Worm (Caenorhabditis elegans): Measurements from ENCODE around the gene srp-1.

srp-1 gene

DNA sequence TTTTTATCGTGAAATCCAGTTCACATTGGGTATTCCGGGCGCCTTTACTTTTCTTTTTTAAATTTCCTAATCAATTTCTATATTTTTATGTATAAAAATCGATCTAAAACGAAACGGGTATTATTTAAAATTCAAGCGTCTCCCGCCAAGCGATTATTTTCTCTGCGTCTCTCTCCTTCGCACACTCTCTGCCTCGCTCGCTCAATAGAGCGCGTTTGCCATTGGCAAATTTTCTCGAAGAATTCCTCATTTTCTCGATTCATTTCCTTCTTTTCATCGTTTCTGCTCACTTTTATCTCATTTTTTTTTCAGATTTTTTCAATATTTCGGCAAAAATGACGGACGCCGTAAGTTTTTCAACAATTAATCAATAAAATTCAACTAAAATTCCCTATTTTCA lies 20.2 kb downstream of the srp-1 start, which contains the start of gene sti-1:
sti-1 (plus strand) TSS at position 263 of the 400 bp plus-strand sequence.
- TF ChIP-seq madf-3 (GFP tag; IDR thresholded peaks at IDR 0.05) (peak; percentile 70; the same call in 1 of the 2 replicates), K12H6.12 (tag; optimal IDR thresholded peaks at IDR 0.05) (peak; percentile 63), nfyb-1 (GFP tag; IDR thresholded peaks at IDR 0.05) (peak; percentile 44; the same call in 1 of the 2 replicates), sdz-38 (tag; optimal IDR thresholded peaks at IDR 0.05) (no peak), atf-7 (tag; optimal IDR thresholded peaks at IDR 0.05) (no peak), F33H1.4 (GFP tag; IDR thresholded peaks at IDR 0.05) (peak; percentile 28; the same call in 1 of the 2 replicates), unc-62 (GFP tag; optimal IDR thresholded peaks at IDR 0.05) (no peak), lin-40 (tag; optimal IDR thresholded peaks at IDR 0.05) (peak; percentile 78), egrh-3 (GFP tag; IDR thresholded peaks at IDR 0.05) (no peak), madf-8 (GFP tag; conservative IDR thresholded peaks at IDR 0.05) (peak; percentile 34), snpc-3.4 (tag; optimal IDR thresholded peaks at IDR 0.05) (peak; percentile 55), pbrm-1 (GFP tag; IDR thresholded peaks at IDR 0.05) (peak; percentile 84), madf-6 (GFP tag; IDR thresholded peaks at IDR 0.05) (peak; percentile 72), hmg-20 (GFP tag; IDR thresholded peaks at IDR 0.05) (0 out of 2 replicates have a peak, but pooled peaks have one; percentile 7), zfh-2 (GFP tag; conservative IDR thresholded peaks at IDR 0.05) (no peak), cebp-1 (GFP tag; IDR thresholded peaks at IDR 0.05) (no peak), cebp-1 (tag; optimal IDR thresholded peaks at IDR 0.05) (peak; percentile 59), repo-1 (tag; optimal IDR thresholded peaks at IDR 0.05) (no peak), efl-1 (GFP tag; optimal IDR thresholded peaks at IDR 0.05) (peak; percentile 92), egl-18 (GFP tag; IDR thresholded peaks at IDR 0.05) (no peak), ceh-91 (GFP tag; IDR thresholded peaks at IDR 0.05) (peak; percentile 47), B0019.2 (GFP tag; conservative IDR thresholded peaks at IDR 0.05) (no peak), snpc-4 (GFP tag; optimal IDR thresholded peaks at IDR 0.05) (no peak), snpc-4 (tag; optimal IDR thresholded peaks at IDR 0.05) (peak in 3 of 4 experiments; percentile 23 to 65 (median 61)), hmg-1.2 (GFP tag; IDR thresholded peaks at IDR 0.05) (peak; percentile 99), Y53G8AR.9 (GFP tag; conservative IDR thresholded peaks at IDR 0.05) (no peak), Y95B8A.8 (GFP tag; IDR thresholded peaks at IDR 0.05) (no peak), dox-1 (GFP tag; IDR thresholded peaks at IDR 0.05) (peak; percentile 66), die-1 (tag; optimal IDR thresholded peaks at IDR 0.05) (no peak), D2030.7 (GFP tag; IDR thresholded peaks at IDR 0.05) (peak; percentile 85), mcd-1 (GFP tag; IDR thresholded peaks at IDR 0.05) (peak; percentile 98), snpc-1.3 (tag; optimal IDR thresholded peaks at IDR 0.05; ENCODE audit: insufficient read depth) (peak; percentile 36), nfya-2 (GFP tag; IDR thresholded peaks at IDR 0.05) (no peak), B0336.3 (GFP tag; IDR thresholded peaks at IDR 0.05) (peak; percentile 67), ceh-27 (GFP tag; optimal IDR thresholded peaks at IDR 0.05) (peak; percentile 47), aptf-2 (GFP tag; conservative IDR thresholded peaks at IDR 0.05) (no peak), ZK185.1 (tag; optimal IDR thresholded peaks at IDR 0.05; ENCODE audit: poor library complexity, severe bottlenecking) (peak; percentile 7), F57A8.1 (GFP tag; optimal IDR thresholded peaks at IDR 0.05) (no peak), ekl-4 (GFP tag; IDR thresholded peaks at IDR 0.05) (peak; percentile 67; the same call in 1 of the 2 replicates), rpc-1 (optimal IDR thresholded peaks at IDR 0.05) (peak; percentile 42), rpc-1 (tag; optimal IDR thresholded peaks at IDR 0.05) (no peak), athp-1 (tag; optimal IDR thresholded peaks at IDR 0.05) (no peak), Y53F4B.3 (GFP tag; IDR thresholded peaks at IDR 0.05) (no peak), B0261.1 (tag; optimal IDR thresholded peaks at IDR 0.05) (no peak), F23B12.7 (tag; optimal IDR thresholded peaks at IDR 0.05; ENCODE audit: insufficient read depth) (peak; percentile 30), him-1 (tag; optimal IDR thresholded peaks at IDR 0.05) (peak; percentile 24), dpl-1 (GFP tag; optimal IDR thresholded peaks at IDR 0.05) (peak; percentile 80), lin-35 (GFP tag; optimal IDR thresholded peaks at IDR 0.05) (peak; percentile 39 to 85 (median 72)), lsl-1 (GFP tag; optimal IDR thresholded peaks at IDR 0.05) (peak; percentile 38)
